Fruit fly (Drosophila melanogaster): ENCODE measurements around the gene CG33116.

Gene CG33116

DNA sequence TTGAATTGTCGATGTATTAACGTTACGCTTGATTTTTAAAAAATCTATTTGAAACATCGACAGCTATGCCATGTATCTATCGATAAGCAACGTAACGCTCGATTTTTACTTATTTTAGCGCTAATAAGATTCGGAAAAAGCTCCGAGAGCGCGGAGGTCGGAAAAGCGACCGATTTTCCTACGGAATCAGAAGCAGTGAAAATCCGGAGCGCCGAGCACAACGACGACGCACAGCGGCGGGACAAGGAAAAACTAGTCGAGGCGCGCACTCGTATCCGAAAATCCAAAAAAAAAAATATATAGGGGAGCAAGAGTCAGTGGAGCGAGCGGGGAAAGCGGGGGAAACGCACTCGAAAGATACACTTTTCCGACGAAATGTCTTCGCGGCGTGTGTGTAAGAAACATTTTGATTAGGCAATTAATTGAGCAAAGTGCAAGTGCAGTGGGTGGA lies 14.6 kb upstream of the CG33116 start, which contains the start of gene CG10132 (continued):
- TF ChIP-seq CG1792 (GFP tag; optimal IDR thresholded peaks at IDR 0.05): no peak
- no peak for TF ChIP-seq ro (GFP tag; IDR thresholded peaks at IDR 0.05)
- TF ChIP-seq CG17328 (GFP tag; IDR thresholded peaks at IDR 0.05): no peak
- TF ChIP-seq CG7839 (tag; optimal IDR thresholded peaks at IDR 0.05): no peak
- TF ChIP-seq CG11504 (tag; optimal IDR thresholded peaks at IDR 0.05): no peak
- no peak for TF ChIP-seq sug (tag; optimal IDR thresholded peaks at IDR 0.05)
- no peak for TF ChIP-seq wek (GFP tag; optimal IDR thresholded peaks at IDR 0.05)
- TF ChIP-seq CG13123 (GFP tag; optimal IDR thresholded peaks at IDR 0.05): no peak

DNA sequence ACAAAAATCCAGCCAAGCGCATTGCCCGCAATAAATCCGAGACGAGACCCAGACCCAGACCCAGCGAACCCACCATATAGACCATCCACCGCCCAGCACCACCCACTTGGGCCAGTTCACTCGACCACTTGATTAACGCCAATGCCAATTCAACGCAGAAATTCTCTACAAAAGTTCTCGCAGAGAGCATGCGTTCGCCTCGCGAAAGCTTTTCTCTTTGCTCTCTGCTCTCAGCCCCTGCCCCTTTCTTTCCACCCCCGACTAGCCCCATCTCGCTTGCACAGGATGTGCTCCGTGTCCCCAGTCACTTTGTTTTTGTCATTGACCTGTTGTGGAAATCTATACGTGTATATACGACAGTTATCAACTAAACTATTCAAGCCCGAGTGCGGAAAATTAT lies 13.7 kb upstream of the CG33116 start:
- no peak for TF ChIP-seq Hr51 (GFP tag; optimal IDR thresholded peaks at IDR 0.05)
- peak; percentile 13 for TF ChIP-seq Nf-YC (tag; optimal IDR thresholded peaks at IDR 0.05)
- TF ChIP-seq CG1024 (GFP tag; IDR thresholded peaks at IDR 0.05): no peak
- TF ChIP-seq pzg (GFP tag; optimal IDR thresholded peaks at IDR 0.05): peak; percentile 12
- no peak for TF ChIP-seq TFAM (GFP tag; optimal IDR thresholded peaks at IDR 0.05)
- TF ChIP-seq CG34376 (GFP tag; optimal IDR thresholded peaks at IDR 0.05): no peak
- no peak for TF ChIP-seq insv (GFP tag; optimal IDR thresholded peaks at IDR 0.05)
- no peak for TF ChIP-seq CG2199 (GFP tag; IDR thresholded peaks at IDR 0.05)
- TF ChIP-seq CG4617 (GFP tag; optimal IDR thresholded peaks at IDR 0.05; ENCODE audit: borderline replicate concordance): no peak
- peak; percentile 87 for TF ChIP-seq ewg (GFP tag; optimal IDR thresholded peaks at IDR 0.05)
- no peak for TF ChIP-seq CG2678 (tag; optimal IDR thresholded peaks at IDR 0.05)
- TF ChIP-seq nau (GFP tag; optimal IDR thresholded peaks at IDR 0.05): no peak
- no peak for TF ChIP-seq Fer1 (GFP tag; optimal IDR thresholded peaks at IDR 0.05)
- 0 out of 2 replicates have a peak, but pooled peaks have one; percentile 22 for TF ChIP-seq Dref (GFP tag; IDR thresholded peaks at IDR 0.05)
- TF ChIP-seq CG31388 (GFP tag; optimal IDR thresholded peaks at IDR 0.05): no peak
- TF ChIP-seq CG34422 (GFP tag; IDR thresholded peaks at IDR 0.05): 0 out of 3 replicates have a peak, but pooled peaks have one; percentile 18
- TF ChIP-seq Trl (optimal IDR thresholded peaks at IDR 0.05): peak; percentile 56 to 80
- TF ChIP-seq Trl (GFP tag; optimal IDR thresholded peaks at IDR 0.05): no peak
- TF ChIP-seq seq (GFP tag; IDR thresholded peaks at IDR 0.05): peak; percentile 52; the same call in 1 of the 2 replicates
- TF ChIP-seq prd (optimal IDR thresholded peaks at IDR 0.05): no peak
- TF ChIP-seq prd (GFP tag; IDR thresholded peaks at IDR 0.05): no peak
- TF ChIP-seq repo (GFP tag; optimal IDR thresholded peaks at IDR 0.05): no peak
- no peak for TF ChIP-seq CG3995 (GFP tag; optimal IDR thresholded peaks at IDR 0.05)
- peak; percentile 35; the same call in 1 of the 2 replicates for TF ChIP-seq CG32767 (GFP tag; IDR thresholded peaks at IDR 0.05)
- peak; percentile 24; the same call in 1 of the 2 replicates for TF ChIP-seq CG13287 (GFP tag; IDR thresholded peaks at IDR 0.05; ENCODE audit: partially characterized antibody)
- no peak for TF ChIP-seq CG11504 (tag; optimal IDR thresholded peaks at IDR 0.05)
- TF ChIP-seq CG30431 (GFP tag; optimal IDR thresholded peaks at IDR 0.05): no peak
- 0 out of 2 replicates have a peak, but pooled peaks have one; percentile 39 for TF ChIP-seq chm (GFP tag; IDR thresholded peaks at IDR 0.05)
- peak; percentile 44; the same call in 1 of the 4 replicates for TF ChIP-seq chinmo (GFP tag; IDR thresholded peaks at IDR 0.05; ENCODE audit: partially characterized antibody)
- no peak for TF ChIP-seq CG16779 (GFP tag; IDR thresholded peaks at IDR 0.05)
- TF ChIP-seq jigr1 (GFP tag; IDR thresholded peaks at IDR 0.05): no peak
- no peak for TF ChIP-seq CG7839 (tag; optimal IDR thresholded peaks at IDR 0.05)
- no peak for TF ChIP-seq CG1603 (tag; optimal IDR thresholded peaks at IDR 0.05)
- TF ChIP-seq cwo (GFP tag; optimal IDR thresholded peaks at IDR 0.05): no peak
- TF ChIP-seq pho (GFP tag; optimal IDR thresholded peaks at IDR 0.05): no peak
- TF ChIP-seq Aef1 (GFP tag; IDR thresholded peaks at IDR 0.05): no peak
- no peak for TF ChIP-seq CG17385 (GFP tag; optimal IDR thresholded peaks at IDR 0.05)
- TF ChIP-seq dati (GFP tag; IDR thresholded peaks at IDR 0.05): no peak
- no peak for TF ChIP-seq CG7987 (GFP tag; optimal IDR thresholded peaks at IDR 0.05)
- TF ChIP-seq Bgb (GFP tag; IDR thresholded peaks at IDR 0.05; ENCODE audit: partially characterized antibody): peak; percentile 18; the same call in 1 of the 2 replicates
- peak; percentile 80 for TF ChIP-seq scrt (GFP tag; optimal IDR thresholded peaks at IDR 0.05)
- no peak for TF ChIP-seq tna (GFP tag; IDR thresholded peaks at IDR 0.05; ENCODE audit: partially characterized antibody)
- TF ChIP-seq CG31224 (GFP tag; IDR thresholded peaks at IDR 0.05): no peak
